Fruit fly (Drosophila melanogaster): ENCODE data around the gene CG13728.
A peak's percentile ranks its signal among the peaks of the same experiment; 100 is the strongest.

Gene CG13728

DNA sequence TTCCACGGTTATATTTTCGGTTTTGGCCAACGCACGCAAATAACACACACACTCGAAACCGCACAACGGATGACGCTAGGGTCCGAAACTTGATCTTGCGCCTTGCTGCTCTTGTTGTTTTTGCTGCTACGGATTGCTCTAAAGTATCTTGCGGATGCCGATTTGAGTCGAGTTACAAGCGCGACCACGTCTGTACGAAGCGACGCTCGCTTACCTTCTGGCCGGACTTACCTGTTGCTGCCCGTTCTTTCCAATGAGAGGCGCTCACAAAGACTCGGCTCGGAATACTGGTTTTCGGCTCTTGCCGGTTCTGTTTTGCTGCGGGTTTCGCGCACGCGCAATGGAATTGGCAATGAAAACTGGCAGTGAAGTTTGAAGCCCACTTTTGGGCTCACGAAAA is 3.2 kb downstream of the CG13728 start, which contains the start of gene Cad74A (continued):
- TF ChIP-seq fkh (GFP tag; optimal IDR thresholded peaks at IDR 0.05), result peak; percentile 8
- no peak for TF ChIP-seq fd59A (GFP tag; optimal IDR thresholded peaks at IDR 0.05)

DNA sequence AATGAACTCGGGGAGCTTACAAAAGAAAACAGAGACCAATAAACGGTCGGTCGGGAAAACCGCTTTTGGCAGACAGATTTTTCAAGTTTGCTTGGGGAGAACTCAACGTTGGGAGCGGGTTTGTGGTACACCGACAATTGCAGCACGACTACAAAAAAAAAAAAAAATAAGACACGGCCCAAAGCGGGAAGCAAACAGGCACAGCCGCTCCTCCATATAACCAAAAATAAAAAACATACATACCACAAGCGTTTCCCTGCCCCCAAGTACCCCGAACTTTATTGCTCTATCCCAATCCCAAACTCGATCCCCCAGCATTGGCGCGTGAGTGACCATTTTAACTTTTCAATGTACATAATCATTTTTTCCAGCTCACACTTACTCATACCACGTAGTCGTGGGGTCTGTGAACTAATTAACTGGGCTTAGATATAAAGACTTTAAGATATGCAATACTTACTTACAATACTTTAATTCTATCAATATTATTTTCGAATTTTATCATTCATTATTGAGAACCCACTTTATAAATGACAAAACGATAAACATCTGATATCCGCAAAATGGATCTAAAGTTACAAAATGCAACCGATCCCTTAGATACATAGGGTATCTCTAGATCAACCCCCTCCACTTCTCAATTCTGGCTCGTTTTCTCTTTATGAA is 7.4 kb downstream of the CG13728 start:
- TF ChIP-seq topi (GFP tag; optimal IDR thresholded peaks at IDR 0.05), result no peak
- TF ChIP-seq CG9139 (GFP tag; optimal IDR thresholded peaks at IDR 0.05), result no peak
- TF ChIP-seq CG11762 (GFP tag; optimal IDR thresholded peaks at IDR 0.05; ENCODE audit: insufficient read depth), result no peak
- TF ChIP-seq salr (GFP tag; optimal IDR thresholded peaks at IDR 0.05), result peak in 1 of 2 experiments; percentile 45
- peak; percentile 59; the same call in 1 of the 2 replicates for TF ChIP-seq CG15336 (GFP tag; IDR thresholded peaks at IDR 0.05)
- TF ChIP-seq fkh (GFP tag; optimal IDR thresholded peaks at IDR 0.05), result no peak
- no peak for TF ChIP-seq CG6854 (GFP tag; optimal IDR thresholded peaks at IDR 0.05)
- TF ChIP-seq CG8319 (GFP tag; optimal IDR thresholded peaks at IDR 0.05), result no peak
- TF ChIP-seq cyc (GFP tag; optimal IDR thresholded peaks at IDR 0.05), result no peak
- no peak for TF ChIP-seq OdsH (GFP tag; optimal IDR thresholded peaks at IDR 0.05)
- TF ChIP-seq dsx (GFP tag; optimal IDR thresholded peaks at IDR 0.05; ENCODE audit: poor library complexity, severe bottlenecking), result no peak
- no peak for TF ChIP-seq CG10669 (GFP tag; optimal IDR thresholded peaks at IDR 0.05)
- TF ChIP-seq CG1621 (tag; optimal IDR thresholded peaks at IDR 0.05), result no peak
- no peak for TF ChIP-seq Eip93F (GFP tag; optimal IDR thresholded peaks at IDR 0.05)
- TF ChIP-seq Eip78C (GFP tag), result no peak
- no peak for TF ChIP-seq spab (GFP tag; optimal IDR thresholded peaks at IDR 0.05)
- no peak for TF ChIP-seq CG11294 (GFP tag; IDR thresholded peaks at IDR 0.05)
- TF ChIP-seq Hr4 (GFP tag; optimal IDR thresholded peaks at IDR 0.05), result no peak
- no peak for TF ChIP-seq achi (GFP tag; optimal IDR thresholded peaks at IDR 0.05)
- TF ChIP-seq CG32006 (GFP tag; optimal IDR thresholded peaks at IDR 0.05), result peak; percentile 63
- peak; percentile 3 for TF ChIP-seq CG10631 (GFP tag; optimal IDR thresholded peaks at IDR 0.05)
- TF ChIP-seq CG7368 (GFP tag; optimal IDR thresholded peaks at IDR 0.05), result no peak
- TF ChIP-seq Ets96B (tag; optimal IDR thresholded peaks at IDR 0.05), result no peak
- peak; percentile 40 for TF ChIP-seq Lpt (GFP tag; optimal IDR thresholded peaks at IDR 0.05)
- no peak for TF ChIP-seq CG31627 (GFP tag; optimal IDR thresholded peaks at IDR 0.05)
- TF ChIP-seq pdm3 (GFP tag; optimal IDR thresholded peaks at IDR 0.05), result no peak
- no peak for TF ChIP-seq vri (GFP tag; optimal IDR thresholded peaks at IDR 0.05)
- TF ChIP-seq svp (GFP tag), result no peak
- no peak for TF ChIP-seq Sox15 (GFP tag; optimal IDR thresholded peaks at IDR 0.05)
- TF ChIP-seq CG8632 (GFP tag; optimal IDR thresholded peaks at IDR 0.05), result no peak
- TF ChIP-seq CG11902 (GFP tag; optimal IDR thresholded peaks at IDR 0.05), result no peak
- peak; percentile 69 for TF ChIP-seq eg (GFP tag; IDR thresholded peaks at IDR 0.05)
- no peak for TF ChIP-seq Met (GFP tag; optimal IDR thresholded peaks at IDR 0.05)
- no peak for TF ChIP-seq CG6792 (GFP tag; optimal IDR thresholded peaks at IDR 0.05)
- no peak for TF ChIP-seq Smox (GFP tag; optimal IDR thresholded peaks at IDR 0.05)
- peak; percentile 46; the same call in 2 of the 3 replicates for TF ChIP-seq CG8119 (GFP tag; IDR thresholded peaks at IDR 0.05)
- no peak for TF ChIP-seq Sox14 (GFP tag; optimal IDR thresholded peaks at IDR 0.05)

DNA sequence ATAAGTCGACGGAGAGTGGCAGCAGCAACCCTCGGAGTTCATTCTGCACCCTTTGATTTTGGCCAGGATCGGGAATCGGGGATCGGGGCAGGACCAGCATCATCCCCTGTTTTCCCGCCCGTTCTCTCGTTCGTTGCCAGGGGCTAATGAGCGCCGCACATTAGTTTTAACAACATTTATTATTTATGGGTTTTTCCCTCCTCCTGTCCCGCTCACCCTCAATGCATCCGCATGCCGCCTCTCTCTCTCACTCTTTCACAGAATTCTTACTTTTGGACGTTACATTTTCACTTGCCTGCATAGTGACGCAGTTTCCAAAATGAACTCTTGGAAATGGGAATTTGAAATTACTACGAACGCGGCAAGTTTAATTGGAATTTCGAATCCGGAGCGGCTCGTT is 15.6 kb downstream of the CG13728 start:
- TF ChIP-seq fd59A (GFP tag; optimal IDR thresholded peaks at IDR 0.05) (no peak), Eip75B (GFP tag; optimal IDR thresholded peaks at IDR 0.05) (no peak), CG8632 (GFP tag; optimal IDR thresholded peaks at IDR 0.05) (no peak), CG11902 (GFP tag; optimal IDR thresholded peaks at IDR 0.05) (no peak), net (GFP tag; optimal IDR thresholded peaks at IDR 0.05) (no peak), CG3919 (GFP tag; optimal IDR thresholded peaks at IDR 0.05) (no peak), OdsH (GFP tag; optimal IDR thresholded peaks at IDR 0.05) (no peak), Eip78C (GFP tag) (no peak), Hr39 (GFP tag; optimal IDR thresholded peaks at IDR 0.05) (no peak), Gug (GFP tag; IDR thresholded peaks at IDR 0.05) (no peak), Ets96B (tag; optimal IDR thresholded peaks at IDR 0.05) (no peak), fkh (GFP tag; optimal IDR thresholded peaks at IDR 0.05) (no peak)

Data from whole organism, prepupa.